Worm (Caenorhabditis elegans) whole organism, young adult: Measurements from ENCODE around the gene tbc-6.

Source experiments
- F22D6.2 ChIP-seq: sonication (generic microtip); optimal IDR thresholded peaks from 2 replicates; lab custom pipeline; 2016; ENCODE audit warnings: mild to moderate bottlenecking, missing genetic modification characterization, missing compliant biosample characterization
- F23B12.7 ChIP-seq: sonication (generic microtip); optimal IDR thresholded peaks from 2 replicates; lab custom pipeline; 2017; ENCODE audit warnings: missing genetic modification characterization, mild to moderate bottlenecking, missing compliant biosample characterization, antibody characterized with exemption, moderate library complexity; ENCODE audit not compliant: insufficient read depth
- F33H1.4 ChIP-seq: fragments of 200-800 bp; sonication (Bioruptor generic); IDR thresholded peaks from 2 replicates; pipeline ENCODE4 v1.3.6; 2022; ENCODE audit warnings: missing genetic modification reagents, missing genetic modification characterization, missing compliant biosample characterization
- F52B5.7 ChIP-seq: sonication (generic microtip); optimal IDR thresholded peaks from 2 replicates; lab custom pipeline; 2016; ENCODE audit warnings: mild to moderate bottlenecking, missing genetic modification characterization, missing compliant biosample characterization
- F55B11.4 ChIP-seq: sonication (generic microtip); optimal IDR thresholded peaks from 2 replicates; lab custom pipeline; 2016; ENCODE audit warnings: missing compliant biosample characterization, missing genetic modification characterization, borderline replicate concordance; ENCODE audit not compliant: insufficient read depth
- F57C9.4 ChIP-seq: sonication (generic microtip); optimal IDR thresholded peaks from 2 replicates; lab custom pipeline; 2017; ENCODE audit warnings: mild to moderate bottlenecking, missing genetic modification characterization, missing compliant biosample characterization
- Y79H2A.3 ChIP-seq: fragments of 200-800 bp; sonication (Bioruptor generic); conservative IDR thresholded peaks from 2 replicates; pipeline ENCODE4 v1.3.6; 2022; ENCODE audit warnings: missing genetic modification reagents, missing genetic modification characterization, missing compliant biosample characterization
- Y95B8A.8 ChIP-seq: fragments of 200-800 bp; sonication (Bioruptor generic); IDR thresholded peaks from 2 replicates; pipeline ENCODE4 v1.3.6; 2022; ENCODE audit warnings: missing genetic modification reagents, missing genetic modification characterization, missing compliant biosample characterization
- ZK185.1 ChIP-seq: sonication (generic microtip); optimal IDR thresholded peaks from 2 replicates; lab custom pipeline; 2016; ENCODE audit warnings: mild to moderate bottlenecking, missing genetic modification characterization, missing compliant biosample characterization; ENCODE audit not compliant: poor library complexity, severe bottlenecking
- aptf-3 ChIP-seq: fragments of 200-800 bp; sonication (Bioruptor generic); IDR thresholded peaks from 2 replicates; pipeline ENCODE4 v1.3.6; 2022; ENCODE audit warnings: missing genetic modification characterization, missing compliant biosample characterization
- attf-3 ChIP-seq: fragments of 200-800 bp; sonication (Bioruptor generic); conservative IDR thresholded peaks from 2 replicates; pipeline ENCODE4 v1.3.6; 2022; ENCODE audit warnings: missing genetic modification reagents, missing genetic modification characterization, missing compliant biosample characterization
- attf-5 ChIP-seq: fragments of 200-800 bp; sonication (Bioruptor generic); optimal IDR thresholded peaks from 2 replicates; lab custom pipeline; 2018; ENCODE audit warnings: mild to moderate bottlenecking, missing genetic modification characterization, missing compliant biosample characterization
- attf-6 ChIP-seq: fragments of 200-800 bp; sonication (Bioruptor generic); IDR thresholded peaks from 2 replicates; pipeline ENCODE4 v1.3.6; 2022; ENCODE audit warnings: missing genetic modification reagents, missing genetic modification characterization, missing compliant biosample characterization
- bed-1 ChIP-seq: fragments of 200-800 bp; sonication (Bioruptor generic); IDR thresholded peaks from 2 replicates; pipeline ENCODE4 v1.3.6; 2022; ENCODE audit warnings: missing genetic modification reagents, missing genetic modification characterization, missing compliant biosample characterization
- ccch-3 ChIP-seq: fragments of 200-800 bp; sonication (Bioruptor generic); optimal IDR thresholded peaks from 2 replicates; lab custom pipeline; 2018; ENCODE audit warnings: mild to moderate bottlenecking, missing genetic modification characterization, missing compliant biosample characterization
- cebp-1 ChIP-seq, 2 experiments: fragments of 200-800 bp in 1 of 2; sonication (Bioruptor generic) in 1 of 2; sonication (generic microtip) in 1 of 2; IDR thresholded peaks in 1 of 2; optimal IDR thresholded peaks in 1 of 2; 2 replicates each; pipeline versions ENCODE4 v1.3.6 to Lab custom; 2017 to 2022; ENCODE audit warnings: missing compliant biosample characterization in 2 of 2, missing genetic modification characterization in 2 of 2, mild to moderate bottlenecking in 1 of 2, missing genetic modification reagents in 1 of 2, moderate library complexity in 1 of 2
- ceh-40 ChIP-seq: fragments of 200-800 bp; sonication (Bioruptor generic); IDR thresholded peaks from 2 replicates; pipeline ENCODE4 v1.3.6; 2022; ENCODE audit warnings: missing genetic modification characterization, missing compliant biosample characterization
- die-1 ChIP-seq: sonication (generic microtip); optimal IDR thresholded peaks from 2 replicates; lab custom pipeline; 2016; ENCODE audit warnings: missing genotype, mild to moderate bottlenecking, missing genetic modification characterization, missing compliant biosample characterization
- dox-1 ChIP-seq: fragments of 200-800 bp; sonication (Bioruptor generic); IDR thresholded peaks from 2 replicates; pipeline ENCODE4 v1.3.6; 2022; ENCODE audit warnings: missing genetic modification reagents, missing genetic modification characterization, missing compliant biosample characterization
- ekl-4 ChIP-seq: fragments of 200-800 bp; sonication (Bioruptor generic); IDR thresholded peaks from 2 replicates; pipeline ENCODE4 v1.3.6; 2022; ENCODE audit warnings: missing genetic modification reagents, missing genetic modification characterization, missing compliant biosample characterization
- fkh-3 ChIP-seq: sonication (generic microtip); optimal IDR thresholded peaks from 2 replicates; lab custom pipeline; 2016; ENCODE audit warnings: mild to moderate bottlenecking, missing genetic modification characterization, missing compliant biosample characterization
- gei-17 ChIP-seq: fragments of 200-800 bp; sonication (Bioruptor generic); optimal IDR thresholded peaks from 2 replicates; lab custom pipeline; 2018; ENCODE audit warnings: mild to moderate bottlenecking, missing genetic modification characterization, missing compliant biosample characterization
- hlh-12 ChIP-seq: sonication (generic microtip); optimal IDR thresholded peaks from 2 replicates; lab custom pipeline; 2016; ENCODE audit warnings: missing genetic modification characterization, missing compliant biosample characterization
- hlh-26 ChIP-seq: fragments of 200-800 bp; sonication (Bioruptor generic); conservative IDR thresholded peaks from 2 replicates; pipeline ENCODE4 v1.3.6; 2022; ENCODE audit warnings: missing genetic modification reagents, missing genetic modification characterization, missing compliant biosample characterization
- hmg-1.2 ChIP-seq: fragments of 200-800 bp; sonication (Bioruptor generic); IDR thresholded peaks from 2 replicates; pipeline ENCODE4 v1.3.6; 2022; ENCODE audit warnings: missing genetic modification reagents, missing genetic modification characterization, missing compliant biosample characterization
- hmg-20 ChIP-seq: fragments of 200-800 bp; sonication (Bioruptor generic); IDR thresholded peaks from 2 replicates; pipeline ENCODE4 v1.3.6; 2022; ENCODE audit warnings: missing genetic modification reagents, missing genetic modification characterization, missing compliant biosample characterization
- hrde-1 ChIP-seq: sonication (generic microtip); optimal IDR thresholded peaks from 2 replicates; lab custom pipeline; 2016; ENCODE audit warnings: missing genetic modification characterization, mild to moderate bottlenecking, missing compliant biosample characterization, moderate library complexity, missing genotype, missing genetic modification reagents, borderline replicate concordance
- hsf-1 ChIP-seq: fragments of 200-800 bp; sonication (Bioruptor generic); IDR thresholded peaks from 2 replicates; pipeline ENCODE4 v1.3.6; 2022; ENCODE audit warnings: missing genetic modification reagents, missing genetic modification characterization, missing compliant biosample characterization
- let-607 ChIP-seq, 2 experiments: fragments of 200-800 bp in 1 of 2; sonication (Bioruptor generic) in 1 of 2; sonication (generic microtip) in 1 of 2; optimal IDR thresholded peaks; 2 replicates each; lab custom pipeline; 2016 to 2018; ENCODE audit warnings: mild to moderate bottlenecking in 2 of 2, missing compliant biosample characterization in 2 of 2, missing genetic modification characterization in 2 of 2, moderate library complexity in 2 of 2, missing genotype in 1 of 2
- lin-26 ChIP-seq: fragments of 200-800 bp; sonication (Bioruptor generic); IDR thresholded peaks from 2 replicates; pipeline ENCODE4 v1.3.6; 2022; ENCODE audit warnings: missing genetic modification reagents, missing genetic modification characterization, missing compliant biosample characterization
- lir-1 ChIP-seq: fragments of 200-800 bp; sonication (Bioruptor generic); conservative IDR thresholded peaks from 2 replicates; pipeline ENCODE4 v1.3.6; 2022; ENCODE audit warnings: missing genetic modification reagents, missing genetic modification characterization, missing compliant biosample characterization
- madf-10 ChIP-seq: sonication (generic microtip); optimal IDR thresholded peaks from 2 replicates; lab custom pipeline; 2016; ENCODE audit warnings: mild to moderate bottlenecking, missing genetic modification characterization, missing compliant biosample characterization
- madf-3 ChIP-seq: fragments of 200-800 bp; sonication (Bioruptor generic); IDR thresholded peaks from 2 replicates; pipeline ENCODE4 v1.3.6; 2022; ENCODE audit warnings: missing genetic modification reagents, missing genetic modification characterization, missing compliant biosample characterization
- mcd-1 ChIP-seq: fragments of 200-800 bp; sonication (Bioruptor generic); IDR thresholded peaks from 2 replicates; pipeline ENCODE4 v1.3.6; 2022; ENCODE audit warnings: missing genetic modification reagents, missing genetic modification characterization, missing compliant biosample characterization
- nfya-2 ChIP-seq: fragments of 200-800 bp; sonication (Bioruptor generic); IDR thresholded peaks from 2 replicates; pipeline ENCODE4 v1.3.6; 2022; ENCODE audit warnings: missing genetic modification reagents, missing genetic modification characterization, missing compliant biosample characterization
- nfyb-1 ChIP-seq: fragments of 200-800 bp; sonication (Bioruptor generic); IDR thresholded peaks from 2 replicates; pipeline ENCODE4 v1.3.6; 2022; ENCODE audit warnings: missing genetic modification reagents, missing genetic modification characterization, missing compliant biosample characterization
- nhr-120 ChIP-seq: fragments of 200-800 bp; sonication (Bioruptor generic); IDR thresholded peaks from 2 replicates; pipeline ENCODE4 v1.3.6; 2022; ENCODE audit warnings: missing genetic modification characterization, missing compliant biosample characterization
- nhr-80 ChIP-seq: sonication (generic microtip); optimal IDR thresholded peaks from 2 replicates; lab custom pipeline; 2016; ENCODE audit warnings: missing genetic modification characterization, missing compliant biosample characterization
- pha-4 ChIP-seq: fragments of 150-350 bp; sonication (generic microtip); optimal IDR thresholded peaks from 2 replicates; lab custom pipeline; 2014; ENCODE audit warnings: missing biosample characterization, missing genetic modification reagents, missing genetic modification characterization
- rcor-1 ChIP-seq: fragments of 200-800 bp; sonication (Bioruptor generic); IDR thresholded peaks from 2 replicates; pipeline ENCODE4 v1.3.6; 2022; ENCODE audit warnings: missing genetic modification reagents, missing genetic modification characterization, missing compliant biosample characterization
- sdz-38 ChIP-seq: sonication (generic microtip); optimal IDR thresholded peaks from 2 replicates; lab custom pipeline; 2016; ENCODE audit warnings: missing genotype, missing genetic modification characterization, missing compliant biosample characterization
- snpc-1.3 ChIP-seq: sonication (generic microtip); optimal IDR thresholded peaks from 2 replicates; lab custom pipeline; 2017; ENCODE audit warnings: missing genetic modification characterization, mild to moderate bottlenecking, missing compliant biosample characterization, antibody characterized with exemption, moderate library complexity, missing genotype, missing genetic modification reagents; ENCODE audit not compliant: insufficient read depth
- snpc-3.4 ChIP-seq: sonication (generic microtip); optimal IDR thresholded peaks from 2 replicates; lab custom pipeline; 2017; ENCODE audit warnings: missing genetic modification characterization, mild to moderate bottlenecking, missing compliant biosample characterization, antibody characterized with exemption, moderate library complexity, missing genotype, missing genetic modification reagents
- snpc-4 ChIP-seq, 5 experiments: fragments of 150-350 bp in 1 of 5; sonication (generic microtip) in 4 of 5; optimal IDR thresholded peaks; 2 replicates each; lab custom pipeline; 2014 to 2018; ENCODE audit warnings: missing genetic modification characterization in 5 of 5, missing biosample characterization in 3 of 5, antibody characterized with exemption in 2 of 5, mild to moderate bottlenecking in 2 of 5, missing compliant biosample characterization in 2 of 5, missing genotype in 2 of 5, moderate library complexity in 2 of 5, missing genetic modification reagents in 1 of 5
- zfh-2 ChIP-seq: fragments of 200-800 bp; sonication (Bioruptor generic); conservative IDR thresholded peaks from 2 replicates; pipeline ENCODE4 v1.3.6; 2022; ENCODE audit warnings: missing genetic modification reagents, missing genetic modification characterization, missing compliant biosample characterization
- ztf-18 ChIP-seq: sonication (generic microtip); optimal IDR thresholded peaks from 2 replicates; lab custom pipeline; 2016; ENCODE audit warnings: missing genotype, mild to moderate bottlenecking, missing genetic modification characterization, missing compliant biosample characterization
- ztf-6 ChIP-seq: fragments of 200-800 bp; sonication (Bioruptor generic); IDR thresholded peaks from 2 replicates; pipeline ENCODE4 v1.3.6; 2022; ENCODE audit warnings: missing genetic modification reagents, missing genetic modification characterization, missing compliant biosample characterization

The tbc-6 gene

ce11 chrII:6891176-6891575, 43.3 kb downstream of the tbc-6 start (continued):
- TF ChIP-seq gei-17, result no peak
- TF ChIP-seq lin-26 (GFP tag; lab: Robert Waterston, UW), result peak; percentile 71
- TF ChIP-seq pha-4, result no peak
- no peak for TF ChIP-seq sdz-38
- 0 out of 2 replicates have a peak, but pooled peaks have one; percentile 60 for TF ChIP-seq nfyb-1 (GFP tag; lab: Robert Waterston, UW)
- TF ChIP-seq dox-1, result peak; percentile 43; the same call in 1 of the 2 replicates
- TF ChIP-seq attf-6 (GFP tag; lab: Robert Waterston, UW), result no peak
- no peak for TF ChIP-seq F57C9.4
- TF ChIP-seq aptf-3 (GFP tag; lab: Robert Waterston, UW), result no peak
- no peak for TF ChIP-seq hlh-26 (GFP tag; lab: Robert Waterston, UW)
- no peak for TF ChIP-seq die-1 (tag; lab: Kevin White, UChicago)
- TF ChIP-seq ccch-3, result no peak
- no peak for TF ChIP-seq nhr-120
- no peak for TF ChIP-seq F33H1.4
- peak; percentile 91 for TF ChIP-seq zfh-2 (GFP tag; lab: Robert Waterston, UW)
- TF ChIP-seq hlh-12, result no peak
- TF ChIP-seq hrde-1 (tag; lab: Kevin White, UChicago), result peak; percentile 6
- TF ChIP-seq F55B11.4 (tag; lab: Kevin White, UChicago), result no peak
- no peak for TF ChIP-seq madf-3 (GFP tag; lab: Robert Waterston, UW)
- no peak for TF ChIP-seq ZK185.1 (tag; lab: Kevin White, UChicago)
- no peak for TF ChIP-seq Y79H2A.3
- no peak for TF ChIP-seq snpc-1.3
- TF ChIP-seq rcor-1 (GFP tag; lab: Robert Waterston, UW), result 0 out of 2 replicates have a peak, but pooled peaks have one; percentile 6
- peak; percentile 9 for TF ChIP-seq ztf-18 (tag; lab: Kevin White, UChicago)
- TF ChIP-seq hsf-1, result no peak
- TF ChIP-seq hmg-1.2 (GFP tag; lab: Robert Waterston, UW), result peak; percentile 42
- no peak for TF ChIP-seq ceh-40
- peak; percentile 44 for TF ChIP-seq nhr-80 (tag; lab: Kevin White, UChicago)
- TF ChIP-seq hmg-20 (GFP tag; lab: Robert Waterston, UW), result 0 out of 2 replicates have a peak, but pooled peaks have one; percentile 15
- no peak for TF ChIP-seq ekl-4 (GFP tag; lab: Robert Waterston, UW)
- TF ChIP-seq fkh-3 (tag; lab: Kevin White, UChicago), result no peak
- TF ChIP-seq madf-10 (tag; lab: Kevin White, UChicago), result peak; percentile 39
- no peak for TF ChIP-seq Y95B8A.8
- no peak for TF ChIP-seq ztf-6 (GFP tag; lab: Robert Waterston, UW)
- TF ChIP-seq let-607 (tag; optimal IDR thresholded peaks at IDR 0.05; lab: Kevin White, UChicago), result no peak
- TF ChIP-seq F22D6.2 (tag; lab: Kevin White, UChicago), result peak; percentile 9
- TF ChIP-seq F52B5.7 (tag; lab: Kevin White, UChicago), result no peak
- no peak for TF ChIP-seq snpc-4 (GFP tag; optimal IDR thresholded peaks at IDR 0.05; lab: Kevin White, UChicago)
- peak in 2 of 4 experiments; percentile 9 to 25 for TF ChIP-seq snpc-4 (tag; optimal IDR thresholded peaks at IDR 0.05; lab: Kevin White, UChicago)
- TF ChIP-seq nfya-2, result no peak
- no peak for TF ChIP-seq F23B12.7 (tag; lab: Kevin White, UChicago)
- TF ChIP-seq attf-3 (GFP tag; lab: Robert Waterston, UW), result no peak
- no peak for TF ChIP-seq snpc-3.4
- no peak for TF ChIP-seq lir-1 (GFP tag; lab: Robert Waterston, UW)
- peak; percentile 35; the same call in 1 of the 2 replicates for TF ChIP-seq mcd-1 (GFP tag; lab: Robert Waterston, UW)
- TF ChIP-seq attf-5 (GFP tag; lab: Kevin White, UChicago), result peak; percentile 55
- no peak for TF ChIP-seq cebp-1 (GFP tag; IDR thresholded peaks at IDR 0.05; lab: Robert Waterston, UW)
- peak; percentile 75 for TF ChIP-seq cebp-1 (tag; optimal IDR thresholded peaks at IDR 0.05; lab: Kevin White, UChicago)
- TF ChIP-seq bed-1 (GFP tag; lab: Robert Waterston, UW), result no peak
